Fruit fly (Drosophila melanogaster): Measurements from ENCODE around the gene Hsc70-4.

The Hsc70-4 gene

DNA sequence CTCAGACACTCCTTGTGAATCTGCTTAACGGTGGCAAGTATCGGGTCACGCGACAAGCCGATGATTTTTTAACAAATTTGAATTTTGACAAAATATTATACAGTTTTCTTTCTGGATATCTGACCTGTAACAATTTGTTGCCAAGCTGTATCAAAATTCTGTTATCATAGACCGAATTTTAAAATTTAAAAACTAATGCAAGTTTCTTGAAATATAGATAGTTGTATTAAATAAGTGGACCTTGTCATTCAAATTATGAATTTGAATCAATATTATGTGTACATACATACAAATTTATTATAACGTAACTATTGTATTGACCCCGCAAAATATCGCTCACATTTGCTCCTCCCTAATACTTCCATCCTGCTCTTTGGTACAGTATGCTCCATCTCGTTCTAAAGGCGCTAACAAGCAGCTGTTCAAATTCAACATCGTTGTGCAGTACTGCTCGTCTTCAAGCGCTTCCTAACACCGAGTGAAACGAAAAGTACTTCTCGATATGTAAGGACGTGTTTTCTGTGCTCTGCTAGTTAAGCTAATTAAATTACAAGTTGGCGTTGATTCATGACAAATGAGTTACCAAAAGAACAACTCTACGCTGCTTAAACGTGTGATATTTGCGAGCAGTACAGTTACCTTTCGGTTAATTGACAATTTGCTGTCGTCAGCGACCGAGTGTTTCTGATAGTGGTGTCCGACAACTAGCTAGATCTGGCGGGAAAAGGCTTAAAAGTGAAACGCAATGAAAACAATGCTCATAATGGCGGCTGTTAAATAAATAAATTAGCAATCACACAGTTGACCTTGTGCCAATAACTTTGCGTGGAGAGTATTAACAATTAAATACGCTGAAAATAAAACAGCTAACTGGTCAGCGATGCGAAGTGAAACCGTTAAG, 46.1 kb upstream of the Hsc70-4 start, which contains the start of the genes Kpc1 and CG42542 (continued):
- TF ChIP-seq CG11723 (GFP tag; optimal IDR thresholded peaks at IDR 0.05) (peak; percentile 56), CG15479 (GFP tag; optimal IDR thresholded peaks at IDR 0.05) (no peak), esg (GFP tag; conservative IDR thresholded peaks at IDR 0.05) (peak; percentile 28; the same call in 1 of the 2 replicates), CG4424 (GFP tag; optimal IDR thresholded peaks at IDR 0.05) (peak; percentile 59), CG7271 (tag; optimal IDR thresholded peaks at IDR 0.05) (no peak), Lhr (GFP tag; optimal IDR thresholded peaks at IDR 0.05) (peak; percentile 56), CG16813 (GFP tag; IDR thresholded peaks at IDR 0.05; ENCODE audit: partially characterized antibody) (peak; percentile 92)

DNA sequence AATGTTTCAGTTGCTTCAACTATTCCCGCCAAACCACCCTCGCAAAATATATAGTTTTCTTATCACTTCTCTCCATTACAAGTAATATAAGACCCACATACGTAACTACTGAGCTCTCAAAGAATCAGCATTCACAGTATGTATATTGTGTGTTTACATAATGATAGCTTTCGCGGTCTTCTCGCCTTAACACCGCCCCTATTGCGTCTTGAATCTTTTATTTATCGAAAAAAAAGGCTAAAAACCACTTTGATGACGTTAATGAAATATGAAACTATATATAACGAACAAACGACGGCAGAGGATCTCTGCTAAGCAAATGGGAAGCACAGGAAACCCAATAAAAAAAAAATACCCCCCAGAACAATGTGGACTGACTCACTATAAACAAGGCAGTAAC, 45.1 kb upstream of the Hsc70-4 start:
- TF ChIP-seq Awh (GFP tag; IDR thresholded peaks at IDR 0.05) (peak; percentile 36; the same call in 1 of the 2 replicates), ken (GFP tag; IDR thresholded peaks at IDR 0.05) (no peak), rib (GFP tag; IDR thresholded peaks at IDR 0.05) (no peak), CG12104 (GFP tag; optimal IDR thresholded peaks at IDR 0.05) (no peak), CG18764 (GFP tag; optimal IDR thresholded peaks at IDR 0.05) (no peak), Fer1 (GFP tag; optimal IDR thresholded peaks at IDR 0.05) (peak; percentile 18), CG18476 (GFP tag; optimal IDR thresholded peaks at IDR 0.05) (peak; percentile 24), CG15514 (GFP tag; optimal IDR thresholded peaks at IDR 0.05) (no peak), CG12219 (GFP tag; optimal IDR thresholded peaks at IDR 0.05) (no peak), CG10543 (GFP tag; optimal IDR thresholded peaks at IDR 0.05) (peak; percentile 39), slp2 (GFP tag; optimal IDR thresholded peaks at IDR 0.05) (no peak), lab (GFP tag; optimal IDR thresholded peaks at IDR 0.05) (peak; percentile 20), Myb (GFP tag; optimal IDR thresholded peaks at IDR 0.05) (no peak), cwo (GFP tag; optimal IDR thresholded peaks at IDR 0.05) (no peak), Med (GFP tag) (peak; percentile 10), CG7987 (GFP tag; optimal IDR thresholded peaks at IDR 0.05) (peak; percentile 6), Pdp1 (GFP tag; optimal IDR thresholded peaks at IDR 0.05) (peak in 1 of 2 experiments; percentile 74), CG2678 (tag; optimal IDR thresholded peaks at IDR 0.05) (peak; percentile 2), Aef1 (GFP tag; IDR thresholded peaks at IDR 0.05) (no peak), inv (GFP tag; IDR thresholded peaks at IDR 0.05; ENCODE audit: partially characterized antibody) (no peak), HLH54F (GFP tag; optimal IDR thresholded peaks at IDR 0.05) (no peak), CG6765 (GFP tag; optimal IDR thresholded peaks at IDR 0.05) (peak; percentile 1), sug (tag; optimal IDR thresholded peaks at IDR 0.05) (peak; percentile 24), ftz-f1 (GFP tag; optimal IDR thresholded peaks at IDR 0.05) (no peak), CG13296 (GFP tag; optimal IDR thresholded peaks at IDR 0.05) (peak; percentile 20), schlank (tag; optimal IDR thresholded peaks at IDR 0.05) (no peak), HHEX (GFP tag; optimal IDR thresholded peaks at IDR 0.05) (peak; percentile 12), Hmr (GFP tag; optimal IDR thresholded peaks at IDR 0.05) (no peak), mirr (GFP tag; optimal IDR thresholded peaks at IDR 0.05) (peak; percentile 26), CG13894 (tag; optimal IDR thresholded peaks at IDR 0.05) (peak; percentile 25), CG12391 (tag; optimal IDR thresholded peaks at IDR 0.05) (no peak), salm (tag; optimal IDR thresholded peaks at IDR 0.05) (no peak), crc (GFP tag; optimal IDR thresholded peaks at IDR 0.05) (no peak), CG8478 (optimal IDR thresholded peaks at IDR 0.05) (no peak), Hsf (GFP tag; optimal IDR thresholded peaks at IDR 0.05) (no peak), Fer2 (tag; optimal IDR thresholded peaks at IDR 0.05) (no peak), CG18599 (GFP tag; optimal IDR thresholded peaks at IDR 0.05) (peak; percentile 5), yki (optimal IDR thresholded peaks at IDR 0.05) (no peak), cg (GFP tag; optimal IDR thresholded peaks at IDR 0.05) (no peak), slou (GFP tag; optimal IDR thresholded peaks at IDR 0.05) (no peak)
